Fruit fly (Drosophila melanogaster) whole organism, embryonic: Measurements from ENCODE around the gene Gdh.

Experiments used
- Awh ChIP-seq: fragments of 200-800 bp; sonication (Bioruptor generic); IDR thresholded peaks from 2 replicates; pipeline ENCODE4, ENCODE4 v1.3.6; 2022; ENCODE audit warnings: missing biosample characterization, missing genetic modification characterization
- CG10147 ChIP-seq: fragments of 200-800 bp; sonication (Bioruptor generic); optimal IDR thresholded peaks from 2 replicates; lab custom pipeline; 2019; ENCODE audit warnings: missing biosample characterization, mild to moderate bottlenecking, missing genetic modification characterization, moderate library complexity
- CG1024 ChIP-seq: fragments of 200-800 bp; sonication (Bioruptor generic); IDR thresholded peaks from 2 replicates; pipeline ENCODE4 v1.3.6; 2022; ENCODE audit warnings: missing biosample characterization, missing genetic modification characterization
- CG10543 ChIP-seq: fragments of 200-800 bp; sonication (Bioruptor generic); optimal IDR thresholded peaks from 3 replicates; lab custom pipeline; 2017; ENCODE audit warnings: missing biosample characterization, mild to moderate bottlenecking, missing genetic modification characterization, moderate library complexity
- CG12942 ChIP-seq: fragments of 200-800 bp; sonication (Bioruptor generic); optimal IDR thresholded peaks from 3 replicates; lab custom pipeline; 2016; ENCODE audit warnings: missing biosample characterization, missing genetic modification characterization
- CG15269 ChIP-seq: fragments of 200-800 bp; sonication (Bioruptor generic); optimal IDR thresholded peaks from 2 replicates; lab custom pipeline; 2018; ENCODE audit warnings: missing biosample characterization, mild to moderate bottlenecking, missing genetic modification characterization, moderate library complexity
- CG15696 ChIP-seq: fragments of 200-800 bp; sonication (Bioruptor generic); optimal IDR thresholded peaks from 2 replicates; lab custom pipeline; 2019; ENCODE audit warnings: missing biosample characterization, mild to moderate bottlenecking, missing genetic modification characterization, moderate library complexity
- CG17912 ChIP-seq: fragments of 200-800 bp; sonication (Bioruptor generic); optimal IDR thresholded peaks from 2 replicates; lab custom pipeline; 2018; ENCODE audit warnings: missing biosample characterization, mild to moderate bottlenecking, missing genetic modification characterization
- CG2116 ChIP-seq: fragments of 200-800 bp; sonication (Bioruptor generic); optimal IDR thresholded peaks from 3 replicates; lab custom pipeline; 2018; ENCODE audit warnings: missing biosample characterization, mild to moderate bottlenecking, missing genetic modification characterization
- CG2199 ChIP-seq: fragments of 200-800 bp; sonication (Bioruptor generic); IDR thresholded peaks from 3 replicates; pipeline ENCODE4 v1.3.6; 2022; ENCODE audit warnings: missing biosample characterization, missing genetic modification characterization
- CG31224 ChIP-seq: fragments of 200-800 bp; sonication (Bioruptor generic); IDR thresholded peaks from 2 replicates; pipeline ENCODE4 v1.3.6; 2022; ENCODE audit warnings: missing biosample characterization, missing genetic modification characterization
- CG3163 ChIP-seq: fragments of 200-800 bp; sonication (Bioruptor generic); optimal IDR thresholded peaks from 3 replicates; lab custom pipeline; 2016; ENCODE audit warnings: missing biosample characterization, missing genetic modification characterization
- CG33557 ChIP-seq: fragments of 200-800 bp; sonication (Bioruptor generic); optimal IDR thresholded peaks from 2 replicates; lab custom pipeline; 2019; ENCODE audit warnings: missing biosample characterization, mild to moderate bottlenecking, missing genetic modification characterization, moderate library complexity
- CG34224 ChIP-seq: fragments of 200-800 bp; sonication (Bioruptor generic); IDR thresholded peaks from 3 replicates; pipeline ENCODE4 v1.3.6; 2022; ENCODE audit warnings: missing biosample characterization, missing genetic modification characterization; ENCODE audit not compliant: partially characterized antibody
- CG5245 ChIP-seq: fragments of 200-800 bp; sonication (Bioruptor generic); optimal IDR thresholded peaks from 3 replicates; lab custom pipeline; 2016; ENCODE audit warnings: missing biosample characterization, missing genetic modification characterization
- CG6654 ChIP-seq: fragments of 200-800 bp; sonication (Bioruptor generic); optimal IDR thresholded peaks from 2 replicates; lab custom pipeline; 2017; ENCODE audit warnings: missing biosample characterization, mild to moderate bottlenecking, missing genetic modification characterization
- CG6813 ChIP-seq: fragments of 200-800 bp; sonication (Bioruptor generic); optimal IDR thresholded peaks from 2 replicates; lab custom pipeline; 2017; ENCODE audit warnings: missing biosample characterization, missing genetic modification characterization, mild to moderate bottlenecking, moderate library complexity, missing genetic modification reagents
- CG7839 ChIP-seq: fragments of 200-800 bp; sonication (Bioruptor generic); optimal IDR thresholded peaks from 3 replicates; lab custom pipeline; 2018; ENCODE audit warnings: missing biosample characterization, mild to moderate bottlenecking, missing genetic modification characterization, moderate library complexity
- CG8944 ChIP-seq: fragments of 200-800 bp; sonication (Bioruptor generic); optimal IDR thresholded peaks from 3 replicates; lab custom pipeline; 2016; ENCODE audit warnings: missing biosample characterization, missing genetic modification characterization
- CG9817 ChIP-seq: fragments of 200-800 bp; sonication (Bioruptor generic); optimal IDR thresholded peaks from 2 replicates; lab custom pipeline; 2018; ENCODE audit warnings: missing biosample characterization, mild to moderate bottlenecking, missing genetic modification characterization, moderate library complexity
- CG9932 ChIP-seq: fragments of 200-800 bp; sonication (Bioruptor generic); IDR thresholded peaks from 2 replicates; pipeline ENCODE4 v1.3.6; 2022; ENCODE audit warnings: missing biosample characterization, missing genetic modification characterization
- D19B ChIP-seq: fragments of 200-800 bp; sonication (Bioruptor generic); optimal IDR thresholded peaks from 2 replicates; lab custom pipeline; 2017; ENCODE audit warnings: missing biosample characterization, mild to moderate bottlenecking, missing genetic modification characterization
- Dek ChIP-seq: fragments of 200-800 bp; sonication (Bioruptor generic); optimal IDR thresholded peaks from 3 replicates; lab custom pipeline; 2019; ENCODE audit warnings: missing biosample characterization, mild to moderate bottlenecking, missing genetic modification characterization, moderate library complexity
- Gsc ChIP-seq: fragments of 200-800 bp; sonication (Bioruptor generic); IDR thresholded peaks from 2 replicates; pipeline ENCODE4 v1.3.6; 2022; ENCODE audit warnings: missing biosample characterization, missing genetic modification characterization
- HHEX ChIP-seq: fragments of 200-800 bp; sonication (Bioruptor generic); optimal IDR thresholded peaks from 3 replicates; lab custom pipeline; 2017; ENCODE audit warnings: missing biosample characterization, mild to moderate bottlenecking, missing genetic modification characterization, missing genetic modification reagents
- MBD-R2 ChIP-seq: fragments of 200-800 bp; sonication (Bioruptor generic); IDR thresholded peaks from 2 replicates; pipeline ENCODE4 v1.3.6; 2022; ENCODE audit warnings: missing biosample characterization, missing genetic modification characterization
- Med ChIP-seq: fragments of 200-800 bp; sonication (Bioruptor generic); peaks from one replicate; lab custom pipeline; 2016; ENCODE audit warnings: missing biosample characterization, missing genetic modification characterization, mild to moderate bottlenecking, inconsistent platforms, moderate library complexity
- Nf-YC ChIP-seq: fragments of 200-800 bp; optimal IDR thresholded peaks from 3 replicates; lab custom pipeline; 2019; ENCODE audit warnings: missing biosample characterization, mild to moderate bottlenecking, missing genetic modification characterization, moderate library complexity
- Ssrp ChIP-seq: fragments of 200-800 bp; sonication (Bioruptor generic); optimal IDR thresholded peaks from 2 replicates; lab custom pipeline; 2018; ENCODE audit warnings: missing biosample characterization, mild to moderate bottlenecking, missing genetic modification characterization, moderate library complexity
- Stat92E ChIP-seq, 3 experiments: fragments of >200 bp in 2 of 3; fragments of 200-800 bp in 1 of 3; sonication (Bioruptor generic) in 1 of 3; optimal IDR thresholded peaks; 2 replicates each; lab custom pipeline; 2017 to 2019; ENCODE audit warnings: missing biosample characterization in 3 of 3, missing genetic modification characterization in 3 of 3, mild to moderate bottlenecking in 1 of 3, moderate library complexity in 1 of 3
- aop ChIP-seq: fragments of 200-800 bp; sonication (Bioruptor generic); IDR thresholded peaks from 2 replicates; pipeline ENCODE4 v1.3.6; 2022; ENCODE audit warnings: missing biosample characterization, missing genetic modification characterization
- az2 ChIP-seq: fragments of 200-800 bp; sonication (Bioruptor generic); optimal IDR thresholded peaks from 3 replicates; lab custom pipeline; 2016; ENCODE audit warnings: missing biosample characterization, missing genetic modification characterization
- crp ChIP-seq, 2 experiments: fragments of 200-800 bp; sonication (Bioruptor generic); optimal IDR thresholded peaks; 2 replicates in 1 of 2; 3 replicates in 1 of 2; lab custom pipeline; 2017; ENCODE audit warnings: missing biosample characterization in 2 of 2, missing genetic modification characterization in 2 of 2, mild to moderate bottlenecking in 1 of 2, moderate library complexity in 1 of 2
- dimm ChIP-seq: fragments of 200-800 bp; sonication (Bioruptor generic); IDR thresholded peaks from 2 replicates; pipeline ENCODE4 v1.3.6; 2022; ENCODE audit warnings: missing biosample characterization, missing genetic modification characterization
- fru ChIP-seq: fragments of >200 bp; optimal IDR thresholded peaks from 2 replicates; lab custom pipeline; 2017
- gem ChIP-seq: fragments of 200-800 bp; sonication (Bioruptor generic); optimal IDR thresholded peaks from 2 replicates; lab custom pipeline; 2019; ENCODE audit warnings: missing biosample characterization, mild to moderate bottlenecking, missing genetic modification characterization, moderate library complexity
- hbn ChIP-seq: fragments of 200-800 bp; sonication (Bioruptor generic); IDR thresholded peaks from 2 replicates; pipeline ENCODE4 v1.3.6; 2022; ENCODE audit warnings: missing biosample characterization, missing genetic modification characterization; ENCODE audit not compliant: partially characterized antibody
- hth ChIP-seq: fragments of >200 bp; optimal IDR thresholded peaks from 2 replicates; lab custom pipeline; 2017; ENCODE audit warnings: inconsistent platforms
- ken ChIP-seq: fragments of 200-800 bp; sonication (Bioruptor generic); IDR thresholded peaks from 3 replicates; pipeline ENCODE4 v1.3.6; 2022; ENCODE audit warnings: missing biosample characterization, missing genetic modification characterization
- lmd ChIP-seq: fragments of 200-800 bp; sonication (Bioruptor generic); IDR thresholded peaks from 2 replicates; pipeline ENCODE4 v1.3.6; 2022; ENCODE audit warnings: missing biosample characterization, missing genetic modification characterization
- pzg ChIP-seq: fragments of 200-800 bp; sonication (Bioruptor generic); optimal IDR thresholded peaks from 3 replicates; lab custom pipeline; 2018; ENCODE audit warnings: missing biosample characterization, mild to moderate bottlenecking, missing genetic modification characterization, moderate library complexity
- ro ChIP-seq: fragments of 200-800 bp; sonication (Bioruptor generic); IDR thresholded peaks from 2 replicates; pipeline ENCODE4 v1.3.6; 2022; ENCODE audit warnings: missing biosample characterization, missing genetic modification characterization
- sqz ChIP-seq: fragments of 200-800 bp; sonication (Bioruptor generic); optimal IDR thresholded peaks from 3 replicates; lab custom pipeline; 2018; ENCODE audit warnings: missing biosample characterization, mild to moderate bottlenecking, missing genetic modification characterization
- ssp ChIP-seq: fragments of 200-800 bp; sonication (Bioruptor generic); IDR thresholded peaks from 2 replicates; pipeline ENCODE4 v1.3.6; 2022; ENCODE audit warnings: missing biosample characterization, missing genetic modification characterization
- stc ChIP-seq: fragments of 200-800 bp; sonication (Bioruptor generic); IDR thresholded peaks from 2 replicates; pipeline ENCODE4 v1.3.6; 2022; ENCODE audit warnings: missing biosample characterization, missing genetic modification characterization
- tap ChIP-seq: fragments of 200-800 bp; optimal IDR thresholded peaks from 3 replicates; lab custom pipeline; 2019; ENCODE audit warnings: missing biosample characterization, mild to moderate bottlenecking, missing genetic modification characterization, moderate library complexity
- vnd ChIP-seq: fragments of 200-800 bp; sonication (Bioruptor generic); IDR thresholded peaks from 3 replicates; pipeline ENCODE4 v1.3.6; 2022; ENCODE audit warnings: missing biosample characterization, missing genetic modification characterization; ENCODE audit not compliant: partially characterized antibody
- yki ChIP-seq: fragments of >200 bp; optimal IDR thresholded peaks from 3 replicates; lab custom pipeline; 2018
- zfh1 ChIP-seq: fragments of 200-800 bp; sonication (Bioruptor generic); IDR thresholded peaks from 3 replicates; pipeline ENCODE4 v1.3.6; 2022; ENCODE audit warnings: missing biosample characterization, missing genetic modification characterization

Gene Gdh

DNA sequence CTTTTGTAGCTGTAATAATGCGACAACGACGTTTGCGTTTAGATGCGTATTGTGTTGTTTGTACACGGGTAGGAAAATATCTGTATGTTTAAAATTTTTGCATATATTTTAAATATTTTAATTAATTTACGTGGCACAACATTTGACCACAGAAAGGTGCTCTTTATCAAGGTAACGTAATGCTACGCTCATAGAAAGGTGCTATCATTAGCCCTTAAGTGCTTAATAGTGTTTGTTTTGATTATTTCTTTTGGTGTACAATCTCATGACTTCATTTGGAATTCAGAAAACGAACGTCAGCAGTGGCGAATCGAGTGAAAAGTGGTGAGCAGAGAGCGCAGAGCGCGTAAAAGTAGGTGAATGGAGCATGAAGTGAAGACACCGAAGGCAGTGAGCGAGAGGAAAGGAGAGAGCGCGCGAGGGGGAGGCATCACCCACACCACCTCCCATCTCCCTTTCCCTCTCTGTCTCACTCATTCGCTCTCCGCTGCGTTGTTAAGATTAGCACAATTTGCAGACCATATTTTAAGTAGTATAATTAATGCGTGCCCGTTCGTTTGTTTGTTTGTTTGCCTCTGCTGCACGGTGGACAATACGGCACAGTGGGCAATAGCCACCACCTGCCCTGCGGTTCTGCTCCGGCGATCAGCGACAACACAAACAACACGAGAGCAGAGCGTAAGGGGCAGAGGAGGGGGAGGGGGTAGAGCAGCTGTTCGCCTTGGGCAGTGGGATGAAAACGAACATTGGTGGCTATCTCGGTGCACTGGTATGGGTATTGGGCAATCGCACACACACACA, 21.0 kb downstream of the Gdh start (continued):
- peak; percentile 93 for TF ChIP-seq CG10543 (GFP tag; lab: Kevin White, UChicago)
- no peak; the same call in 1 of the 2 replicates for TF ChIP-seq CG1024 (GFP tag; lab: Robert Waterston, UW)
- peak; percentile 70 for TF ChIP-seq yki (lab: Kevin White, UChicago)
- TF ChIP-seq Ssrp (tag; lab: Kevin White, UChicago), result peak; percentile 53
- TF ChIP-seq Stat92E (GFP tag; optimal IDR thresholded peaks at IDR 0.05; lab: Kevin White, UChicago), result no peak
- no peak for TF ChIP-seq CG2199 (GFP tag; lab: Robert Waterston, UW)
- peak; percentile 39 for TF ChIP-seq tap (tag; lab: Kevin White, UChicago)
- TF ChIP-seq D19B (GFP tag; lab: Kevin White, UChicago), result no peak
- peak; percentile 52; the same call in 1 of the 2 replicates for TF ChIP-seq lmd (GFP tag; lab: Robert Waterston, UW)
- TF ChIP-seq crp (GFP tag; optimal IDR thresholded peaks at IDR 0.05; lab: Kevin White, UChicago), result peak in 1 of 2 experiments; percentile 79
- peak; percentile 43; the same call in 1 of the 2 replicates for TF ChIP-seq CG31224
- peak; percentile 59 for TF ChIP-seq CG15269
- 0 out of 3 replicates have a peak, but pooled peaks have one; percentile 6 for TF ChIP-seq CG34224
- TF ChIP-seq CG5245 (GFP tag; lab: Kevin White, UChicago), result no peak
- TF ChIP-seq dimm (GFP tag; lab: Robert Waterston, UW), result no peak
- no peak for TF ChIP-seq CG10147 (GFP tag; lab: Kevin White, UChicago)
- TF ChIP-seq ken, result no peak; the same call in 2 of the 3 replicates
- TF ChIP-seq CG9932, result peak; percentile 34; the same call in 1 of the 2 replicates
- TF ChIP-seq Dek (tag; lab: Kevin White, UChicago), result peak; percentile 14
- TF ChIP-seq CG3163 (GFP tag; lab: Kevin White, UChicago), result no peak
- no peak for TF ChIP-seq CG8944 (GFP tag; lab: Kevin White, UChicago)
- TF ChIP-seq fru (lab: Kevin White, UChicago), result no peak
- TF ChIP-seq CG6813 (GFP tag; lab: Kevin White, UChicago), result no peak
- TF ChIP-seq Med (GFP tag; lab: Kevin White, UChicago), result peak; percentile 80
- no peak for TF ChIP-seq CG17912 (GFP tag; lab: Kevin White, UChicago)
- peak; percentile 74 for TF ChIP-seq stc (GFP tag; lab: Robert Waterston, UW)
- no peak for TF ChIP-seq CG33557 (GFP tag; lab: Kevin White, UChicago)
- TF ChIP-seq CG2116 (GFP tag; lab: Kevin White, UChicago), result no peak
- TF ChIP-seq Awh, result peak; percentile 54; the same call in 1 of the 2 replicates
- TF ChIP-seq Nf-YC (tag; lab: Kevin White, UChicago), result peak; percentile 14
- TF ChIP-seq aop (GFP tag; lab: Robert Waterston, UW), result no peak
- TF ChIP-seq zfh1, result peak; percentile 57; the same call in 1 of the 3 replicates
- peak; percentile 32 for TF ChIP-seq HHEX (GFP tag; lab: Kevin White, UChicago)
- TF ChIP-seq vnd, result no peak
- peak; percentile 13; the same call in 1 of the 2 replicates for TF ChIP-seq MBD-R2 (GFP tag; lab: Robert Waterston, UW)
- peak; percentile 32 for TF ChIP-seq CG9817 (tag; lab: Kevin White, UChicago)
- TF ChIP-seq pzg (GFP tag; lab: Kevin White, UChicago), result peak; percentile 12
- TF ChIP-seq hth (lab: Kevin White, UChicago), result no peak
- TF ChIP-seq az2, result peak; percentile 48
- TF ChIP-seq CG7839 (tag; lab: Kevin White, UChicago), result peak; percentile 60
- TF ChIP-seq CG6654 (GFP tag; lab: Kevin White, UChicago), result no peak
- TF ChIP-seq Gsc, result no peak
- TF ChIP-seq ro (GFP tag; lab: Robert Waterston, UW), result no peak
- peak; percentile 21; the same call in 1 of the 2 replicates for TF ChIP-seq hbn (GFP tag; lab: Robert Waterston, UW)
- peak; percentile 75 for TF ChIP-seq gem (tag; lab: Kevin White, UChicago)
- no peak for TF ChIP-seq CG15696 (tag; lab: Kevin White, UChicago)
- TF ChIP-seq CG12942 (GFP tag; lab: Kevin White, UChicago), result no peak
- TF ChIP-seq ssp (GFP tag; lab: Robert Waterston, UW), result no peak
- peak; percentile 9 for TF ChIP-seq sqz (GFP tag; lab: Kevin White, UChicago)
